Comparison of ENCODE assay signal across 3 worm cellular contexts in genomic region chrII:4942397-4942796, ce11.
A peak's percentile ranks its signal among the peaks of the same experiment; 100 is the strongest.
TF ChIP-seq lines count a peak whose summit lies in the region.

No protein-coding gene starts in this region.

TF ChIP-seq in whole organism, L1 larva, 84 proteins besides CTCF, POLR2A, EP300 and RAD21 (continued from another document and continues in another):
- TF ChIP-seq ets-5 (GFP tag; IDR thresholded peaks at IDR 0.05; lab: Robert Waterston, UW) (no peak), nhr-19 (GFP tag; conservative IDR thresholded peaks at IDR 0.05; lab: Robert Waterston, UW) (peak; percentile 57), efl-1 (optimal IDR thresholded peaks at IDR 0.05; lab: Kevin White, UChicago) (peak; percentile 45 to 52), efl-1 (GFP tag; optimal IDR thresholded peaks at IDR 0.05 in 1 of 2; lab: Kevin White, UChicago) (peak; percentile 23 to 96), unc-62 (GFP tag; optimal IDR thresholded peaks at IDR 0.05; lab: Kevin White, UChicago) (no peak), unc-30 (tag; optimal IDR thresholded peaks at IDR 0.05; lab: Kevin White, UChicago) (no peak), unc-130 (tag; optimal IDR thresholded peaks at IDR 0.05; lab: Kevin White, UChicago) (no peak), irx-1 (tag; optimal IDR thresholded peaks at IDR 0.05; lab: Kevin White, UChicago) (no peak), unc-98 (GFP tag; IDR thresholded peaks at IDR 0.05; lab: Robert Waterston, UW) (no peak), ceh-8 (GFP tag; optimal IDR thresholded peaks at IDR 0.05; lab: Kevin White, UChicago) (no peak), nhr-47 (tag; optimal IDR thresholded peaks at IDR 0.05; lab: Kevin White, UChicago) (peak; percentile 61), C34B4.2 (tag; optimal IDR thresholded peaks at IDR 0.05; lab: Kevin White, UChicago) (no peak), snpc-4 (tag; optimal IDR thresholded peaks at IDR 0.05; lab: Kevin White, UChicago) (no peak), ceh-82 (tag; optimal IDR thresholded peaks at IDR 0.05; lab: Kevin White, UChicago) (peak in 2 of 3 experiments; percentile 16 to 23), lir-3 (tag; optimal IDR thresholded peaks at IDR 0.05; lab: Kevin White, UChicago; ENCODE audit: poor library complexity) (peak; percentile 36), lsy-2 (tag; optimal IDR thresholded peaks at IDR 0.05; lab: Kevin White, UChicago) (peak; percentile 6 to 28), elt-3 (tag; optimal IDR thresholded peaks at IDR 0.05; lab: Kevin White, UChicago) (peak in 2 of 6 experiments; percentile 12 to 50), ces-1 (GFP tag; optimal IDR thresholded peaks at IDR 0.05; lab: Kevin White, UChicago) (no peak), sptf-1 (tag; optimal IDR thresholded peaks at IDR 0.05; lab: Kevin White, UChicago) (no peak), ztf-4 (tag; optimal IDR thresholded peaks at IDR 0.05; lab: Kevin White, UChicago) (no peak), rnt-1 (tag; optimal IDR thresholded peaks at IDR 0.05; lab: Kevin White, UChicago) (peak; percentile 74), aha-1 (tag; optimal IDR thresholded peaks at IDR 0.05; lab: Kevin White, UChicago) (no peak), swsn-7 (tag; optimal IDR thresholded peaks at IDR 0.05; lab: Kevin White, UChicago) (peak; percentile 39), nhr-28 (tag; optimal IDR thresholded peaks at IDR 0.05; lab: Kevin White, UChicago) (no peak), lin-13 (GFP tag; optimal IDR thresholded peaks at IDR 0.05; lab: Kevin White, UChicago) (no peak), dsc-1 (tag; optimal IDR thresholded peaks at IDR 0.05; lab: Kevin White, UChicago) (peak; percentile 31), nhr-76 (tag; optimal IDR thresholded peaks at IDR 0.05; lab: Kevin White, UChicago) (no peak), nhr-71 (tag; optimal IDR thresholded peaks at IDR 0.05; lab: Kevin White, UChicago) (peak; percentile 57), nhr-85 (tag; lab: Kevin White, UChicago) (peak; percentile 63), vab-15 (tag; optimal IDR thresholded peaks at IDR 0.05; lab: Kevin White, UChicago) (no peak), nhr-12 (tag; optimal IDR thresholded peaks at IDR 0.05; lab: Kevin White, UChicago) (no peak), nhr-77 (tag; optimal IDR thresholded peaks at IDR 0.05; lab: Kevin White, UChicago) (peak; percentile 54), egl-27 (tag; optimal IDR thresholded peaks at IDR 0.05; lab: Kevin White, UChicago) (no peak), unc-86 (tag; optimal IDR thresholded peaks at IDR 0.05; lab: Kevin White, UChicago) (no peak), zip-4 (GFP tag; optimal IDR thresholded peaks at IDR 0.05; lab: Kevin White, UChicago) (peak; percentile 23), hpl-2 (GFP tag; optimal IDR thresholded peaks at IDR 0.05; lab: Kevin White, UChicago) (no peak), C04F5.9 (tag; optimal IDR thresholded peaks at IDR 0.05; lab: Kevin White, UChicago) (no peak), ama-1 (optimal IDR thresholded peaks at IDR 0.05; lab: Kevin White, UChicago) (peak; percentile 62), nhr-11 (tag; optimal IDR thresholded peaks at IDR 0.05; lab: Kevin White, UChicago) (no peak), zag-1 (tag; optimal IDR thresholded peaks at IDR 0.05; lab: Kevin White, UChicago) (no peak), aly-2 (tag; optimal IDR thresholded peaks at IDR 0.05; lab: Kevin White, UChicago) (no peak), fkh-4 (tag; optimal IDR thresholded peaks at IDR 0.05; lab: Kevin White, UChicago; ENCODE audit: borderline replicate concordance) (no peak), nhr-20 (tag; optimal IDR thresholded peaks at IDR 0.05; lab: Kevin White, UChicago) (peak; percentile 40), fkh-8 (tag; optimal IDR thresholded peaks at IDR 0.05; lab: Kevin White, UChicago) (no peak), F16B12.6 (tag; optimal IDR thresholded peaks at IDR 0.05; lab: Kevin White, UChicago) (no peak), fkh-10 (GFP tag; optimal IDR thresholded peaks at IDR 0.05; lab: Kevin White, UChicago) (no peak)

TF ChIP-seq in whole organism, L3 larva, 47 proteins besides CTCF, POLR2A, EP300 and RAD21 (continued from another document):
- TF ChIP-seq elt-2 (tag; optimal IDR thresholded peaks at IDR 0.05; lab: Kevin White, UChicago) = no peak
- TF ChIP-seq elt-1 (tag; optimal IDR thresholded peaks at IDR 0.05; lab: Kevin White, UChicago) = no peak
- peak; percentile 10 for TF ChIP-seq tbx-2 (tag; optimal IDR thresholded peaks at IDR 0.05; lab: Kevin White, UChicago)
- no peak for TF ChIP-seq zag-1 (tag; optimal IDR thresholded peaks at IDR 0.05; lab: Kevin White, UChicago)
- no peak for TF ChIP-seq nhr-237 (tag; optimal IDR thresholded peaks at IDR 0.05; lab: Kevin White, UChicago)
- no peak for TF ChIP-seq ztf-11 (tag; optimal IDR thresholded peaks at IDR 0.05; lab: Kevin White, UChicago)
- no peak for TF ChIP-seq ZK546.5 (tag; optimal IDR thresholded peaks at IDR 0.05; lab: Kevin White, UChicago)
- TF ChIP-seq nhr-25 (tag; optimal IDR thresholded peaks at IDR 0.05; lab: Kevin White, UChicago) = peak; percentile 47
- no peak for TF ChIP-seq ceh-82 (tag; optimal IDR thresholded peaks at IDR 0.05; lab: Kevin White, UChicago)
- no peak for TF ChIP-seq fos-1 (tag; optimal IDR thresholded peaks at IDR 0.05; lab: Kevin White, UChicago)
- no peak for TF ChIP-seq fkh-10 (GFP tag; optimal IDR thresholded peaks at IDR 0.05; lab: Kevin White, UChicago)
- no peak for TF ChIP-seq nhr-23 (tag; optimal IDR thresholded peaks at IDR 0.05; lab: Kevin White, UChicago)
- TF ChIP-seq fkh-2 (tag; optimal IDR thresholded peaks at IDR 0.05; lab: Kevin White, UChicago) = no peak
- TF ChIP-seq unc-62 (GFP tag; optimal IDR thresholded peaks at IDR 0.05; lab: Kevin White, UChicago) = no peak
- TF ChIP-seq aly-2 (tag; optimal IDR thresholded peaks at IDR 0.05; lab: Kevin White, UChicago) = peak; percentile 20
- TF ChIP-seq ceh-9 (tag; optimal IDR thresholded peaks at IDR 0.05; lab: Kevin White, UChicago) = no peak
- TF ChIP-seq sea-2 (GFP tag; optimal IDR thresholded peaks at IDR 0.05; lab: Kevin White, UChicago) = no peak
- no peak for TF ChIP-seq snpc-4 (tag; optimal IDR thresholded peaks at IDR 0.05; lab: Kevin White, UChicago)
- TF ChIP-seq lin-15B (tag; optimal IDR thresholded peaks at IDR 0.05; lab: Kevin White, UChicago) = no peak
- TF ChIP-seq nfya-1 (tag; optimal IDR thresholded peaks at IDR 0.05; lab: Kevin White, UChicago; ENCODE audit: insufficient read depth) = peak; percentile 52
- TF ChIP-seq nhr-67 (tag; optimal IDR thresholded peaks at IDR 0.05; lab: Kevin White, UChicago) = no peak
- TF ChIP-seq pha-4 (tag; optimal IDR thresholded peaks at IDR 0.05; lab: Kevin White, UChicago) = peak; percentile 48
- no peak for TF ChIP-seq unc-39 (tag; optimal IDR thresholded peaks at IDR 0.05; lab: Kevin White, UChicago)
- no peak for TF ChIP-seq skn-1 (tag; optimal IDR thresholded peaks at IDR 0.05; lab: Kevin White, UChicago)

TF ChIP-seq in whole organism, young adult, 124 proteins besides CTCF, POLR2A, EP300 and RAD21 (continued from another document and continues in another):
- TF ChIP-seq zfh-2 (GFP tag; conservative IDR thresholded peaks at IDR 0.05; lab: Robert Waterston, UW) (peak; percentile 83), ccch-3 (GFP tag; optimal IDR thresholded peaks at IDR 0.05; lab: Kevin White, UChicago) (no peak), F49E8.2 (tag; optimal IDR thresholded peaks at IDR 0.05; lab: Kevin White, UChicago; ENCODE audit: insufficient read depth) (peak; percentile 46), tbp1 (GFP tag; optimal IDR thresholded peaks at IDR 0.05; lab: Kevin White, UChicago) (peak; percentile 91), egl-44 (GFP tag; IDR thresholded peaks at IDR 0.05; lab: Robert Waterston, UW) (0 out of 2 replicates have a peak, but pooled peaks have one; percentile 52), rec-8 (tag; optimal IDR thresholded peaks at IDR 0.05; lab: Kevin White, UChicago) (peak; percentile 53 to 78), Y53G8AR.9 (GFP tag; conservative IDR thresholded peaks at IDR 0.05; lab: Robert Waterston, UW) (peak; percentile 81), C17E4.6 (GFP tag; IDR thresholded peaks at IDR 0.05; lab: Robert Waterston, UW) (no peak), zim-3 (tag; optimal IDR thresholded peaks at IDR 0.05; lab: Kevin White, UChicago) (peak; percentile 61), madf-6 (GFP tag; IDR thresholded peaks at IDR 0.05; lab: Robert Waterston, UW) (peak; percentile 64), lir-1 (GFP tag; conservative IDR thresholded peaks at IDR 0.05; lab: Robert Waterston, UW) (no peak), pha-4 (tag; optimal IDR thresholded peaks at IDR 0.05; lab: Kevin White, UChicago) (no peak), T07F8.4 (tag; optimal IDR thresholded peaks at IDR 0.05; lab: Kevin White, UChicago) (peak; percentile 58), D2030.7 (GFP tag; IDR thresholded peaks at IDR 0.05; lab: Robert Waterston, UW) (peak; percentile 47; the same call in 1 of the 2 replicates), ekl-4 (GFP tag; IDR thresholded peaks at IDR 0.05; lab: Robert Waterston, UW) (peak; percentile 59; the same call in 1 of the 2 replicates), Y67H2A.10 (GFP tag; conservative IDR thresholded peaks at IDR 0.05; lab: Robert Waterston, UW) (no peak), cebp-1 (GFP tag; IDR thresholded peaks at IDR 0.05; lab: Robert Waterston, UW) (no peak), cebp-1 (tag; optimal IDR thresholded peaks at IDR 0.05; lab: Kevin White, UChicago) (peak; percentile 60), dpff-1 (tag; optimal IDR thresholded peaks at IDR 0.05; lab: Kevin White, UChicago) (no peak), rpc-1 (optimal IDR thresholded peaks at IDR 0.05; lab: Kevin White, UChicago) (peak; percentile 73), rpc-1 (tag; optimal IDR thresholded peaks at IDR 0.05; lab: Kevin White, UChicago) (peak; percentile 77), aptf-2 (GFP tag; conservative IDR thresholded peaks at IDR 0.05; lab: Robert Waterston, UW) (no peak), unc-130 (GFP tag; optimal IDR thresholded peaks at IDR 0.05; lab: Kevin White, UChicago) (peak; percentile 46), chd-7 (tag; optimal IDR thresholded peaks at IDR 0.05; lab: Kevin White, UChicago) (peak; percentile 82), atf-7 (tag; optimal IDR thresholded peaks at IDR 0.05; lab: Kevin White, UChicago) (no peak), lin-26 (GFP tag; IDR thresholded peaks at IDR 0.05; lab: Robert Waterston, UW) (peak; percentile 92), F57C9.4 (tag; optimal IDR thresholded peaks at IDR 0.05; lab: Kevin White, UChicago) (no peak), K11D2.4 (GFP tag; IDR thresholded peaks at IDR 0.05; lab: Robert Waterston, UW) (no peak), dpl-1 (GFP tag; optimal IDR thresholded peaks at IDR 0.05; lab: Kevin White, UChicago) (no peak), sea-2 (GFP tag; IDR thresholded peaks at IDR 0.05; lab: Robert Waterston, UW) (no peak), B0019.2 (GFP tag; conservative IDR thresholded peaks at IDR 0.05; lab: Robert Waterston, UW) (no peak), let-526 (GFP tag; IDR thresholded peaks at IDR 0.05; lab: Robert Waterston, UW) (peak; percentile 74; the same call in 1 of the 2 replicates), Y56A3A.18 (GFP tag; IDR thresholded peaks at IDR 0.05; lab: Robert Waterston, UW) (peak; percentile 66; the same call in 1 of the 2 replicates), attf-6 (GFP tag; IDR thresholded peaks at IDR 0.05; lab: Robert Waterston, UW) (no peak), snpc-1.3 (tag; optimal IDR thresholded peaks at IDR 0.05; lab: Kevin White, UChicago; ENCODE audit: insufficient read depth) (peak; percentile 42), bed-2 (GFP tag; IDR thresholded peaks at IDR 0.05; lab: Robert Waterston, UW) (no peak), ztf-26 (tag; optimal IDR thresholded peaks at IDR 0.05; lab: Kevin White, UChicago) (peak; percentile 85), nhr-27 (tag; optimal IDR thresholded peaks at IDR 0.05; lab: Kevin White, UChicago) (peak; percentile 31), pbrm-1 (GFP tag; IDR thresholded peaks at IDR 0.05; lab: Robert Waterston, UW) (0 out of 2 replicates have a peak, but pooled peaks have one; percentile 46), ztf-28 (GFP tag; IDR thresholded peaks at IDR 0.05; lab: Robert Waterston, UW) (0 out of 2 replicates have a peak, but pooled peaks have one; percentile 56), B0336.3 (GFP tag; IDR thresholded peaks at IDR 0.05; lab: Robert Waterston, UW) (peak; percentile 60), ceh-40 (GFP tag; IDR thresholded peaks at IDR 0.05; lab: Robert Waterston, UW) (no peak), dox-1 (GFP tag; IDR thresholded peaks at IDR 0.05; lab: Robert Waterston, UW) (peak; percentile 64), snpc-1.1 (tag; optimal IDR thresholded peaks at IDR 0.05; lab: Kevin White, UChicago; ENCODE audit: insufficient read depth) (no peak), lsl-1 (GFP tag; optimal IDR thresholded peaks at IDR 0.05; lab: Kevin White, UChicago) (peak; percentile 48), let-607 (tag; optimal IDR thresholded peaks at IDR 0.05; lab: Kevin White, UChicago) (peak in 1 of 2 experiments; percentile 40), ama-1 (optimal IDR thresholded peaks at IDR 0.05; lab: Kevin White, UChicago) (peak; percentile 83), ama-1 (GFP tag; optimal IDR thresholded peaks at IDR 0.05; lab: Kevin White, UChicago) (peak; percentile 31 to 54), F52B5.7 (tag; optimal IDR thresholded peaks at IDR 0.05; lab: Kevin White, UChicago) (peak; percentile 91), hlh-12 (tag; optimal IDR thresholded peaks at IDR 0.05; lab: Kevin White, UChicago) (no peak), madf-3 (GFP tag; IDR thresholded peaks at IDR 0.05; lab: Robert Waterston, UW) (0 out of 2 replicates have a peak, but pooled peaks have one; percentile 70), fkh-3 (tag; optimal IDR thresholded peaks at IDR 0.05; lab: Kevin White, UChicago) (peak; percentile 78), lag-1 (GFP tag; IDR thresholded peaks at IDR 0.05; lab: Robert Waterston, UW) (no peak), hlh-26 (GFP tag; conservative IDR thresholded peaks at IDR 0.05; lab: Robert Waterston, UW) (no peak), lin-35 (GFP tag; optimal IDR thresholded peaks at IDR 0.05; lab: Kevin White, UChicago) (peak in 1 of 3 experiments; percentile 30), cebp-2 (GFP tag; IDR thresholded peaks at IDR 0.05; lab: Robert Waterston, UW) (peak; percentile 87), tlf-1 (GFP tag; optimal IDR thresholded peaks at IDR 0.05; lab: Kevin White, UChicago) (no peak), ztf-18 (tag; optimal IDR thresholded peaks at IDR 0.05; lab: Kevin White, UChicago) (peak; percentile 23), nhr-90 (tag; optimal IDR thresholded peaks at IDR 0.05; lab: Kevin White, UChicago) (peak; percentile 83), hmg-20 (GFP tag; IDR thresholded peaks at IDR 0.05; lab: Robert Waterston, UW) (peak; percentile 15; the same call in 1 of the 2 replicates), him-1 (tag; optimal IDR thresholded peaks at IDR 0.05; lab: Kevin White, UChicago) (peak; percentile 42), B0261.1 (tag; optimal IDR thresholded peaks at IDR 0.05; lab: Kevin White, UChicago) (peak; percentile 79), nfya-1 (tag; optimal IDR thresholded peaks at IDR 0.05; lab: Kevin White, UChicago; ENCODE audit: borderline replicate concordance, insufficient read depth) (no peak), somi-1 (GFP tag; optimal IDR thresholded peaks at IDR 0.05; lab: Kevin White, UChicago) (peak; percentile 7), nhr-120 (GFP tag; IDR thresholded peaks at IDR 0.05; lab: Robert Waterston, UW) (0 out of 2 replicates have a peak, but pooled peaks have one; percentile 71), hrde-1 (tag; optimal IDR thresholded peaks at IDR 0.05; lab: Kevin White, UChicago; ENCODE audit: borderline replicate concordance) (peak; percentile 84), die-1 (tag; optimal IDR thresholded peaks at IDR 0.05; lab: Kevin White, UChicago) (peak; percentile 64), mes-4 (tag; optimal IDR thresholded peaks at IDR 0.05; lab: Kevin White, UChicago) (peak; percentile 76), akir-1 (GFP tag; optimal IDR thresholded peaks at IDR 0.05; lab: Kevin White, UChicago) (no peak), tbx-9 (tag; optimal IDR thresholded peaks at IDR 0.05; lab: Kevin White, UChicago; ENCODE audit: borderline replicate concordance) (no peak), ztf-3 (GFP tag; optimal IDR thresholded peaks at IDR 0.05; lab: Kevin White, UChicago) (no peak), hmg-1.2 (GFP tag; IDR thresholded peaks at IDR 0.05; lab: Robert Waterston, UW) (peak; percentile 59)
